Worm (Caenorhabditis elegans) whole organism, late embryonic: ENCODE results near the gene T08G5.1.
A peak's percentile ranks its signal among the peaks of the same experiment; 100 is the strongest.

Experiments
- F13H6.1 ChIP-seq: sonication (generic microtip); optimal IDR thresholded peaks from 2 replicates; lab custom pipeline; 2016; ENCODE audit warnings: missing genetic modification characterization, missing compliant biosample characterization
- K02D7.2 ChIP-seq: sonication (generic microtip); optimal IDR thresholded peaks from 2 replicates; lab custom pipeline; 2017; ENCODE audit warnings: mild to moderate bottlenecking, missing genetic modification characterization, missing compliant biosample characterization
- Y22D7AL.16 ChIP-seq: sonication (generic microtip); optimal IDR thresholded peaks from 2 replicates; lab custom pipeline; 2016; ENCODE audit warnings: missing genetic modification characterization, missing compliant biosample characterization
- ahr-1 ChIP-seq: sonication (generic microtip); optimal IDR thresholded peaks from 2 replicates; lab custom pipeline; 2016; ENCODE audit warnings: missing genetic modification characterization, missing compliant biosample characterization
- ama-1 ChIP-seq: fragments of 150-350 bp; optimal IDR thresholded peaks from 2 replicates; lab custom pipeline; 2014
- ceh-18 ChIP-seq: sonication (generic microtip); optimal IDR thresholded peaks from 2 replicates; lab custom pipeline; 2016; ENCODE audit warnings: missing genetic modification characterization, missing compliant biosample characterization
- ceh-2 ChIP-seq: sonication (generic microtip); optimal IDR thresholded peaks from 2 replicates; lab custom pipeline; 2016; ENCODE audit warnings: missing genotype, missing genetic modification characterization, missing compliant biosample characterization
- ceh-22 ChIP-seq: sonication (generic microtip); optimal IDR thresholded peaks from 2 replicates; lab custom pipeline; 2017; ENCODE audit warnings: missing biosample characterization, missing genetic modification characterization
- ceh-24 ChIP-seq: sonication (generic microtip); optimal IDR thresholded peaks from 2 replicates; lab custom pipeline; 2016; ENCODE audit warnings: mild to moderate bottlenecking, missing genetic modification characterization, missing compliant biosample characterization
- ceh-45 ChIP-seq: fragments of 200-800 bp; sonication (Bioruptor generic); IDR thresholded peaks from 2 replicates; pipeline ENCODE4 v1.3.6; 2022; ENCODE audit warnings: missing genetic modification reagents, missing genetic modification characterization, missing compliant biosample characterization
- ceh-48 ChIP-seq: sonication (generic microtip); optimal IDR thresholded peaks from 2 replicates; lab custom pipeline; 2016; ENCODE audit warnings: missing genetic modification characterization, inconsistent platforms, missing compliant biosample characterization
- dmd-4 ChIP-seq: sonication (generic microtip); optimal IDR thresholded peaks from 2 replicates; lab custom pipeline; 2016; ENCODE audit warnings: borderline replicate concordance, missing genetic modification characterization, missing compliant biosample characterization
- fkh-10 ChIP-seq: fragments of 150-350 bp; optimal IDR thresholded peaks from 2 replicates; lab custom pipeline; 2014; ENCODE audit warnings: missing biosample characterization, missing genetic modification reagents, missing genetic modification characterization
- gmeb-2 ChIP-seq: sonication (generic microtip); optimal IDR thresholded peaks from 2 replicates; lab custom pipeline; 2016; ENCODE audit warnings: missing genetic modification characterization, inconsistent platforms, missing compliant biosample characterization
- hlh-30 ChIP-seq: sonication (generic microtip); optimal IDR thresholded peaks from 2 replicates; lab custom pipeline; 2017; ENCODE audit warnings: antibody characterized with exemption, missing genetic modification characterization, missing compliant biosample characterization; ENCODE audit not compliant: insufficient read depth
- hlh-6 ChIP-seq: sonication (generic microtip); optimal IDR thresholded peaks from 2 replicates; lab custom pipeline; 2016; ENCODE audit warnings: missing genotype, missing genetic modification characterization, missing compliant biosample characterization
- lim-6 ChIP-seq: sonication (generic microtip); optimal IDR thresholded peaks from 2 replicates; lab custom pipeline; 2016; ENCODE audit warnings: missing genetic modification characterization, missing compliant biosample characterization
- madf-2 ChIP-seq: sonication (generic microtip); optimal IDR thresholded peaks from 2 replicates; lab custom pipeline; 2017; ENCODE audit warnings: missing genetic modification characterization, missing compliant biosample characterization
- nfya-1 ChIP-seq: sonication (generic microtip); optimal IDR thresholded peaks from 2 replicates; lab custom pipeline; 2017; ENCODE audit warnings: missing genetic modification characterization, mild to moderate bottlenecking, missing compliant biosample characterization, antibody characterized with exemption, moderate library complexity
- npax-4 ChIP-seq: sonication (generic microtip); optimal IDR thresholded peaks from 2 replicates; lab custom pipeline; 2016; ENCODE audit warnings: missing genetic modification characterization, missing compliant biosample characterization
- pat-9 ChIP-seq: fragments of 200-800 bp; sonication (Bioruptor generic); optimal IDR thresholded peaks from 2 replicates; lab custom pipeline; 2018; ENCODE audit warnings: mild to moderate bottlenecking, missing genetic modification characterization, moderate library complexity, missing compliant biosample characterization
- pax-1 ChIP-seq: fragments of 150-350 bp; optimal IDR thresholded peaks from 2 replicates; lab custom pipeline; 2014; ENCODE audit warnings: missing biosample characterization, missing genetic modification characterization
- pha-4 ChIP-seq: fragments of 150-350 bp; optimal IDR thresholded peaks from 2 replicates; lab custom pipeline; 2018; ENCODE audit warnings: missing biosample characterization, missing genetic modification reagents, missing genetic modification characterization
- pros-1 ChIP-seq: fragments of 150-350 bp; optimal IDR thresholded peaks from 2 replicates; lab custom pipeline; 2014; ENCODE audit warnings: missing biosample characterization, missing genetic modification reagents, missing genetic modification characterization
- ref-2 ChIP-seq: sonication (generic microtip); optimal IDR thresholded peaks from 2 replicates; lab custom pipeline; 2016; ENCODE audit warnings: missing genetic modification characterization, missing compliant biosample characterization
- rnt-1 ChIP-seq: sonication (generic microtip); optimal IDR thresholded peaks from 2 replicates; lab custom pipeline; 2016; ENCODE audit warnings: missing genetic modification characterization, missing compliant biosample characterization
- sox-4 ChIP-seq: sonication (generic microtip); optimal IDR thresholded peaks from 2 replicates; lab custom pipeline; 2017; ENCODE audit warnings: mild to moderate bottlenecking, missing genetic modification characterization, inconsistent platforms, missing compliant biosample characterization
- unc-55 ChIP-seq: sonication (generic microtip); optimal IDR thresholded peaks from 2 replicates; lab custom pipeline; 2017; ENCODE audit warnings: missing biosample characterization, missing genetic modification reagents, missing genetic modification characterization
- ztf-16 ChIP-seq: sonication (generic microtip); optimal IDR thresholded peaks from 2 replicates; lab custom pipeline; 2017; ENCODE audit warnings: missing genetic modification characterization, missing compliant biosample characterization

T08G5.1 gene

ce11 chrV:14063980-14064379, 45.4 kb downstream of the T08G5.1 start:
- no peak for TF ChIP-seq fkh-10 (GFP tag; lab: Kevin White, UChicago)
- peak; percentile 94 for TF ChIP-seq nfya-1 (tag; lab: Kevin White, UChicago)
- TF ChIP-seq rnt-1 (tag; lab: Kevin White, UChicago) = no peak
- TF ChIP-seq ceh-45 (GFP tag; lab: Robert Waterston, UW) = no peak
- TF ChIP-seq unc-55 = no peak
- TF ChIP-seq, all 69 proteins: peak for 1

ce11 chrV:14064422-14064821, 45.9 kb downstream of the T08G5.1 start, which contains the start of gene D1086.21:
D1086.21 (plus strand) TSS chrV:14064722.
- TF ChIP-seq ceh-48 (tag; lab: Kevin White, UChicago) (no peak), F13H6.1 (tag; lab: Kevin White, UChicago) (no peak), ceh-45 (GFP tag; lab: Robert Waterston, UW) (no peak), ama-1 (lab: Kevin White, UChicago) (no peak), Y22D7AL.16 (tag; lab: Kevin White, UChicago) (no peak), hlh-6 (tag; lab: Kevin White, UChicago) (no peak), hlh-30 (no peak), K02D7.2 (tag; lab: Kevin White, UChicago) (no peak), lim-6 (tag; lab: Kevin White, UChicago) (no peak), sox-4 (no peak), pat-9 (tag; lab: Kevin White, UChicago) (no peak), ceh-22 (no peak), dmd-4 (tag; lab: Kevin White, UChicago) (no peak), gmeb-2 (tag; lab: Kevin White, UChicago) (no peak), ref-2 (no peak), ceh-2 (tag; lab: Kevin White, UChicago) (no peak), ceh-24 (tag; lab: Kevin White, UChicago) (no peak), madf-2 (no peak)

- TF ChIP-seq ceh-18 (tag; lab: Kevin White, UChicago) = no peak
- no peak for TF ChIP-seq pros-1
- no peak for TF ChIP-seq ref-2
- no peak for TF ChIP-seq fkh-10 (GFP tag; lab: Kevin White, UChicago)
- no peak for TF ChIP-seq ceh-24 (tag; lab: Kevin White, UChicago)
- TF ChIP-seq ahr-1 (tag; lab: Kevin White, UChicago) = no peak
- no peak for TF ChIP-seq pha-4 (tag; lab: Kevin White, UChicago)
- TF ChIP-seq ztf-16 (tag; lab: Kevin White, UChicago) = no peak
Measured at ce11 chrV:14067816-14068296, 49.3 kb downstream of the T08G5.1 start, which contains the start of gene D1086.17. D1086.17 (plus strand) TSS chrV:14067866.

ce11 chrV:14069899-14070298, 51.3 kb downstream of the T08G5.1 start:
- TF ChIP-seq npax-4 (tag; lab: Kevin White, UChicago) (no peak), pax-1 (tag; lab: Kevin White, UChicago) (no peak)
